Fruit fly (Drosophila melanogaster) whole organism, embryonic: ENCODE data around the gene CG6000.

Experiments used
- Abd-B ChIP-seq: fragments of 200-800 bp; sonication (Bioruptor generic); optimal IDR thresholded peaks from 2 replicates; lab custom pipeline; 2018; ENCODE audit warnings: missing biosample characterization, mild to moderate bottlenecking, missing genetic modification characterization, moderate library complexity
- Atf6 ChIP-seq: fragments of 200-800 bp; sonication (Bioruptor generic); IDR thresholded peaks from 2 replicates; pipeline ENCODE4 v1.3.6; 2022; ENCODE audit warnings: missing biosample characterization, missing genetic modification characterization
- CG11560 ChIP-seq: fragments of 200-800 bp; sonication (Bioruptor generic); IDR thresholded peaks from 3 replicates; pipeline ENCODE4 v1.3.6; 2022; ENCODE audit warnings: missing biosample characterization, missing genetic modification characterization
- CG12236 ChIP-seq: fragments of 200-800 bp; sonication (Bioruptor generic); optimal IDR thresholded peaks from 2 replicates; lab custom pipeline; 2016; ENCODE audit warnings: missing biosample characterization, missing genetic modification characterization
- CG1233 ChIP-seq: fragments of 200-800 bp; sonication (Bioruptor generic); optimal IDR thresholded peaks from 4 replicates; lab custom pipeline; 2018; ENCODE audit warnings: missing biosample characterization, mild to moderate bottlenecking, missing genetic modification characterization
- CG15269 ChIP-seq: fragments of 200-800 bp; sonication (Bioruptor generic); optimal IDR thresholded peaks from 2 replicates; lab custom pipeline; 2018; ENCODE audit warnings: missing biosample characterization, mild to moderate bottlenecking, missing genetic modification characterization, moderate library complexity
- CG1603 ChIP-seq: fragments of 200-800 bp; sonication (Bioruptor generic); optimal IDR thresholded peaks from 2 replicates; lab custom pipeline; 2019; ENCODE audit warnings: missing biosample characterization, mild to moderate bottlenecking, missing genetic modification characterization, moderate library complexity
- CG17385 ChIP-seq: fragments of 200-800 bp; sonication (Bioruptor generic); optimal IDR thresholded peaks from 3 replicates; lab custom pipeline; 2018; ENCODE audit warnings: missing biosample characterization, mild to moderate bottlenecking, missing genetic modification characterization
- CG18476 ChIP-seq: fragments of 200-800 bp; sonication (Bioruptor generic); optimal IDR thresholded peaks from 2 replicates; lab custom pipeline; 2016; ENCODE audit warnings: missing biosample characterization, mild to moderate bottlenecking, missing genetic modification characterization
- CG2712 ChIP-seq: fragments of 200-800 bp; optimal IDR thresholded peaks from 3 replicates; lab custom pipeline; 2019; ENCODE audit warnings: missing biosample characterization, mild to moderate bottlenecking, missing genetic modification characterization, moderate library complexity
- CG33213 ChIP-seq: fragments of 200-800 bp; sonication (Bioruptor generic); optimal IDR thresholded peaks from 3 replicates; lab custom pipeline; 2016; ENCODE audit warnings: missing biosample characterization, missing genetic modification characterization
- CG4282 ChIP-seq: fragments of 200-800 bp; sonication (Bioruptor generic); optimal IDR thresholded peaks from 2 replicates; lab custom pipeline; 2016; ENCODE audit warnings: missing biosample characterization, missing genetic modification characterization
- CG6272 ChIP-seq: fragments of 200-800 bp; sonication (Bioruptor generic); IDR thresholded peaks from 2 replicates; pipeline ENCODE4 v1.3.6; 2022; ENCODE audit warnings: missing biosample characterization, missing genetic modification characterization
- CG8089 ChIP-seq: fragments of 200-800 bp; sonication (Bioruptor generic); optimal IDR thresholded peaks from 3 replicates; lab custom pipeline; 2016; ENCODE audit warnings: missing biosample characterization, missing genetic modification characterization
- CG8388 ChIP-seq: fragments of 200-800 bp; sonication (Bioruptor generic); optimal IDR thresholded peaks from 2 replicates; lab custom pipeline; 2019; ENCODE audit warnings: missing biosample characterization, mild to moderate bottlenecking, missing genetic modification characterization, moderate library complexity
- CG9437 ChIP-seq: fragments of 200-800 bp; sonication (Bioruptor generic); optimal IDR thresholded peaks from 2 replicates; lab custom pipeline; 2018; ENCODE audit warnings: missing biosample characterization, mild to moderate bottlenecking, missing genetic modification characterization
- CoRest ChIP-seq: fragments of 200-800 bp; sonication (Bioruptor generic); optimal IDR thresholded peaks from 3 replicates; lab custom pipeline; 2018; ENCODE audit warnings: missing biosample characterization, mild to moderate bottlenecking, missing genetic modification characterization, moderate library complexity
- Dek ChIP-seq: fragments of 200-800 bp; sonication (Bioruptor generic); optimal IDR thresholded peaks from 3 replicates; lab custom pipeline; 2019; ENCODE audit warnings: missing biosample characterization, mild to moderate bottlenecking, missing genetic modification characterization, moderate library complexity
- Drgx ChIP-seq: fragments of 200-800 bp; sonication (Bioruptor generic); IDR thresholded peaks from 2 replicates; pipeline ENCODE4 v1.3.6; 2022; ENCODE audit warnings: missing biosample characterization, missing genetic modification characterization
- E2f1 ChIP-seq: fragments of 200-800 bp; sonication (Bioruptor generic); IDR thresholded peaks from 2 replicates; pipeline ENCODE4 v1.3.6; 2022; ENCODE audit warnings: missing biosample characterization, missing genetic modification characterization
- H2.0 ChIP-seq: fragments of 200-800 bp; sonication (Bioruptor generic); IDR thresholded peaks from 2 replicates; pipeline ENCODE4 v1.3.6; 2022; ENCODE audit warnings: missing biosample characterization, missing genetic modification characterization
- Meics ChIP-seq: fragments of 200-800 bp; sonication (Bioruptor generic); optimal IDR thresholded peaks from 2 replicates; lab custom pipeline; 2017; ENCODE audit warnings: missing biosample characterization, mild to moderate bottlenecking, missing genetic modification characterization
- Nf-YC ChIP-seq: fragments of 200-800 bp; optimal IDR thresholded peaks from 3 replicates; lab custom pipeline; 2019; ENCODE audit warnings: missing biosample characterization, mild to moderate bottlenecking, missing genetic modification characterization, moderate library complexity
- Sox102F ChIP-seq: fragments of 200-800 bp; sonication (Bioruptor generic); optimal IDR thresholded peaks from 2 replicates; lab custom pipeline; 2018; ENCODE audit warnings: missing biosample characterization, mild to moderate bottlenecking, missing genetic modification characterization, moderate library complexity
- Xrp1 ChIP-seq: fragments of 200-800 bp; sonication (Bioruptor generic); IDR thresholded peaks from 2 replicates; pipeline ENCODE4 v1.3.6; 2022; ENCODE audit warnings: missing biosample characterization, missing genetic modification characterization
- YL-1 ChIP-seq: fragments of 200-800 bp; sonication (Bioruptor generic); optimal IDR thresholded peaks from 3 replicates; lab custom pipeline; 2017; ENCODE audit warnings: missing biosample characterization, mild to moderate bottlenecking, missing genetic modification characterization
- btn ChIP-seq: fragments of 200-800 bp; sonication (Bioruptor generic); optimal IDR thresholded peaks from 2 replicates; lab custom pipeline; 2016; ENCODE audit warnings: missing biosample characterization, missing genetic modification characterization
- cas ChIP-seq: fragments of 200-800 bp; sonication (Bioruptor generic); IDR thresholded peaks from 2 replicates; pipeline ENCODE4 v1.3.6; 2022; ENCODE audit warnings: missing biosample characterization, missing genetic modification characterization
- chinmo ChIP-seq: fragments of 200-800 bp; sonication (Bioruptor generic); IDR thresholded peaks from 4 replicates; pipeline ENCODE4 v1.3.6; 2022; ENCODE audit warnings: missing biosample characterization, missing genetic modification characterization; ENCODE audit not compliant: partially characterized antibody
- crp ChIP-seq, 2 experiments: fragments of 200-800 bp; sonication (Bioruptor generic); optimal IDR thresholded peaks; 2 replicates in 1 of 2; 3 replicates in 1 of 2; lab custom pipeline; 2017; ENCODE audit warnings: missing biosample characterization in 2 of 2, missing genetic modification characterization in 2 of 2, mild to moderate bottlenecking in 1 of 2, moderate library complexity in 1 of 2
- gce ChIP-seq: fragments of 200-800 bp; sonication (Bioruptor generic); IDR thresholded peaks from 3 replicates; pipeline ENCODE4 v1.3.6; 2022; ENCODE audit warnings: missing biosample characterization, missing genetic modification characterization
- gcm2 ChIP-seq: fragments of 200-800 bp; sonication (Bioruptor generic); optimal IDR thresholded peaks from 2 replicates; lab custom pipeline; 2016; ENCODE audit warnings: missing biosample characterization, missing genetic modification characterization
- grau ChIP-seq: fragments of 200-800 bp; optimal IDR thresholded peaks from 3 replicates; lab custom pipeline; 2019; ENCODE audit warnings: missing biosample characterization, mild to moderate bottlenecking, missing genetic modification characterization, moderate library complexity
- hb ChIP-seq: fragments of 200-800 bp; sonication (Bioruptor generic); IDR thresholded peaks from 3 replicates; pipeline ENCODE4 v1.3.6; 2022; ENCODE audit warnings: missing biosample characterization, missing genetic modification characterization; ENCODE audit not compliant: partially characterized antibody
- hth ChIP-seq: fragments of >200 bp; optimal IDR thresholded peaks from 2 replicates; lab custom pipeline; 2017; ENCODE audit warnings: inconsistent platforms
- jumu ChIP-seq: fragments of 200-800 bp; sonication (Bioruptor generic); optimal IDR thresholded peaks from 3 replicates; lab custom pipeline; 2016; ENCODE audit warnings: missing biosample characterization, missing genetic modification characterization
- kah ChIP-seq: fragments of 200-800 bp; sonication (Bioruptor generic); optimal IDR thresholded peaks from 2 replicates; lab custom pipeline; 2018; ENCODE audit warnings: missing biosample characterization, mild to moderate bottlenecking, missing genetic modification characterization
- lilli ChIP-seq: fragments of 200-800 bp; sonication (Bioruptor generic); optimal IDR thresholded peaks from 3 replicates; lab custom pipeline; 2016; ENCODE audit warnings: missing biosample characterization, missing genetic modification characterization
- mam ChIP-seq: fragments of 200-800 bp; sonication (Bioruptor generic); optimal IDR thresholded peaks from 3 replicates; lab custom pipeline; 2016; ENCODE audit warnings: missing biosample characterization, missing genetic modification characterization
- oc ChIP-seq: fragments of 200-800 bp; sonication (Bioruptor generic); optimal IDR thresholded peaks from 2 replicates; lab custom pipeline; 2018; ENCODE audit warnings: missing biosample characterization, mild to moderate bottlenecking, missing genetic modification characterization, moderate library complexity
- pum ChIP-seq: fragments of 200-800 bp; sonication (Bioruptor generic); optimal IDR thresholded peaks from 2 replicates; lab custom pipeline; 2016; ENCODE audit warnings: missing biosample characterization, missing genetic modification characterization
- pzg ChIP-seq: fragments of 200-800 bp; sonication (Bioruptor generic); optimal IDR thresholded peaks from 3 replicates; lab custom pipeline; 2018; ENCODE audit warnings: missing biosample characterization, mild to moderate bottlenecking, missing genetic modification characterization, moderate library complexity
- ranshi ChIP-seq: fragments of 200-800 bp; sonication (Bioruptor generic); IDR thresholded peaks from 2 replicates; pipeline ENCODE4 v1.3.6; 2022; ENCODE audit warnings: missing biosample characterization, missing genetic modification characterization
- rib ChIP-seq: fragments of 200-800 bp; sonication (Bioruptor generic); IDR thresholded peaks from 2 replicates; pipeline ENCODE4 v1.3.6; 2022; ENCODE audit warnings: missing biosample characterization, missing genetic modification characterization
- sens ChIP-seq: fragments of 200-800 bp; sonication (Bioruptor generic); peaks from one replicate; lab custom pipeline; 2016; ENCODE audit warnings: missing biosample characterization, missing genetic modification characterization
- sens-2 ChIP-seq: fragments of 200-800 bp; sonication (Bioruptor generic); IDR thresholded peaks from 2 replicates; pipeline ENCODE4 v1.3.6; 2022; ENCODE audit warnings: missing biosample characterization, missing genetic modification characterization
- sob ChIP-seq: fragments of 200-800 bp; sonication (Bioruptor generic); IDR thresholded peaks from 2 replicates; pipeline ENCODE4 v1.3.6; 2022; ENCODE audit warnings: missing biosample characterization, missing genetic modification characterization
- ssp ChIP-seq: fragments of 200-800 bp; sonication (Bioruptor generic); IDR thresholded peaks from 2 replicates; pipeline ENCODE4 v1.3.6; 2022; ENCODE audit warnings: missing biosample characterization, missing genetic modification characterization
- tup ChIP-seq: fragments of 200-800 bp; sonication (Bioruptor generic); optimal IDR thresholded peaks from 2 replicates; lab custom pipeline; 2016; ENCODE audit warnings: missing biosample characterization, mild to moderate bottlenecking, missing genetic modification characterization, moderate library complexity
- vvl ChIP-seq: fragments of 200-800 bp; sonication (Bioruptor generic); IDR thresholded peaks from 2 replicates; pipeline ENCODE4 v1.3.6; 2022; ENCODE audit warnings: missing biosample characterization, missing genetic modification characterization
- zen2 ChIP-seq: fragments of 200-800 bp; sonication (Bioruptor generic); IDR thresholded peaks from 3 replicates; pipeline ENCODE4 v1.3.6; 2022; ENCODE audit warnings: missing biosample characterization, missing genetic modification characterization; ENCODE audit not compliant: partially characterized antibody

The CG6000 gene

DNA sequence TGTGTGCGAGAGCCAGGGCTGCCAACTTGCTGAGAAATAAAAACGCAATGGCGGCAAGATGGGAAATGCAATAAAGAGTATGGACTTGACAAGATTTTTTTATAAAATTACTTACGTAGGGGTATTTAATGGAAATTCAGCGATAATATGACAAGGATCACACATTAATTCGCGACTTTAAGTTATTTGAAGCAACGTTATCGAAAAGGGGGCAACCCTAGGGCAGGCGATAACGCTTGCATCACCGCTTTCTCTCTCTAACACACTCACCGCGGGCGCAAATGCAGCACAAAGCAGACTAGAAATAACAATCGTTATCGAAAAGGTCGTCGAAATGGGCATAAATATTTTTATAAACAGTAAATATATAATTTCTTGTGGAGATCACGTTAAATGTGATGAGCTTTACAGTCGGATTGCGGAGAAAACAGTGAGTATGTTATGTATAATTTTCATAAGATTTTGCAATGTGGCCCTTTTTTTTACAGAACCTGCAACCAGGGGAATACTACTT is 6.1 kb upstream of the CG6000 start, which contains the start of gene Rox8 (continued):
- TF ChIP-seq CG18476 (GFP tag; lab: Kevin White, UChicago) (peak; percentile 33), Nf-YC (tag; lab: Kevin White, UChicago) (peak; percentile 68), Abd-B (GFP tag; lab: Kevin White, UChicago) (no peak), CG15269 (tag; lab: Kevin White, UChicago) (no peak), E2f1 (GFP tag; lab: Robert Waterston, UW) (0 out of 2 replicates have a peak, but pooled peaks have one; percentile 16), sob (GFP tag; lab: Robert Waterston, UW) (0 out of 2 replicates have a peak, but pooled peaks have one; percentile 10), Meics (peak; percentile 44), Xrp1 (GFP tag; lab: Robert Waterston, UW) (peak; percentile 8; the same call in 1 of the 2 replicates), gcm2 (no peak), CG11560 (tag; lab: Robert Waterston, UW) (no peak), hb (GFP tag; lab: Robert Waterston, UW) (0 out of 3 replicates have a peak, but pooled peaks have one; percentile 58), lilli (GFP tag; lab: Kevin White, UChicago) (peak; percentile 58), grau (tag; lab: Kevin White, UChicago) (peak; percentile 55), Drgx (GFP tag; lab: Robert Waterston, UW) (no peak), CG1603 (tag; lab: Kevin White, UChicago) (peak; percentile 62), CG12236 (no peak), Dek (peak; percentile 31), CG9437 (peak; percentile 46), crp (GFP tag; optimal IDR thresholded peaks at IDR 0.05; lab: Kevin White, UChicago) (peak in 1 of 2 experiments; percentile 54), Sox102F (GFP tag; lab: Kevin White, UChicago) (no peak), pzg (peak; percentile 58), pum (peak; percentile 27), rib (GFP tag; lab: Robert Waterston, UW) (no peak), chinmo (GFP tag; lab: Robert Waterston, UW) (peak; percentile 99), CG33213 (GFP tag; lab: Kevin White, UChicago) (peak; percentile 21), ranshi (GFP tag; lab: Robert Waterston, UW) (no peak), cas (no peak), YL-1 (GFP tag; lab: Kevin White, UChicago) (peak; percentile 50), mam (GFP tag; lab: Kevin White, UChicago) (peak; percentile 46), CG2712 (tag; lab: Kevin White, UChicago) (peak; percentile 50), CG8089 (GFP tag; lab: Kevin White, UChicago) (peak; percentile 4), ssp (GFP tag; lab: Robert Waterston, UW) (peak; percentile 27; the same call in 1 of the 2 replicates), kah (GFP tag; lab: Kevin White, UChicago) (no peak), Atf6 (no peak; the same call in 1 of the 2 replicates), CG8388 (GFP tag; lab: Kevin White, UChicago) (peak; percentile 24), oc (tag; lab: Kevin White, UChicago) (no peak), CG17385 (GFP tag; lab: Kevin White, UChicago) (peak; percentile 0), CG1233 (GFP tag; lab: Kevin White, UChicago) (peak; percentile 15), CG4282 (GFP tag; lab: Kevin White, UChicago) (no peak), jumu (GFP tag; lab: Kevin White, UChicago) (peak; percentile 48), gce (GFP tag; lab: Robert Waterston, UW) (no peak), sens (GFP tag; lab: Kevin White, UChicago) (peak; percentile 93), zen2 (peak; percentile 44; the same call in 2 of the 3 replicates), H2.0 (GFP tag; lab: Robert Waterston, UW) (no peak), CoRest (peak; percentile 44), btn (no peak), hth (no peak), sens-2 (GFP tag; lab: Robert Waterston, UW) (no peak), tup (GFP tag; lab: Kevin White, UChicago) (peak; percentile 10), CG6272 (GFP tag; lab: Robert Waterston, UW) (no peak), vvl (peak; percentile 47)
